Worm (Caenorhabditis elegans): ENCODE results near the gene R02E4.1.

The R02E4.1 gene

ce11 chrX:4104435-4104834, at the start of gene R02E4.1:
TSS of gene R02E4.1 (minus strand) at chrX:4104535.
- TF ChIP-seq dao-5 (tag; optimal IDR thresholded peaks at IDR 0.05) = no peak
- no peak for TF ChIP-seq W03F9.2 (tag; optimal IDR thresholded peaks at IDR 0.05)
- TF ChIP-seq him-1 (tag; optimal IDR thresholded peaks at IDR 0.05) = no peak

- no peak for TF ChIP-seq W03F9.2 (tag; optimal IDR thresholded peaks at IDR 0.05)
- TF ChIP-seq dao-5 (tag; optimal IDR thresholded peaks at IDR 0.05) = no peak
- TF ChIP-seq him-1 (tag; optimal IDR thresholded peaks at IDR 0.05) = no peak
Observed at ce11 chrX:4153343-4153742, 49.0 kb upstream of the R02E4.1 start, which contains the start of gene nck-1. TSS of gene nck-1 (minus strand) at chrX:4153443.

- TF ChIP-seq him-1 (tag; optimal IDR thresholded peaks at IDR 0.05) (peak; percentile 35), dao-5 (tag; optimal IDR thresholded peaks at IDR 0.05) (no peak), W03F9.2 (tag; optimal IDR thresholded peaks at IDR 0.05) (no peak)
Observed at ce11 chrX:4151206-4151605, 46.9 kb upstream of the R02E4.1 start.

ce11 chrX:4148449-4149031, 44.2 kb upstream of the R02E4.1 start:
- TF ChIP-seq dao-5 (tag; optimal IDR thresholded peaks at IDR 0.05) (no peak), him-1 (tag; optimal IDR thresholded peaks at IDR 0.05) (no peak), W03F9.2 (tag; optimal IDR thresholded peaks at IDR 0.05) (no peak)

ce11 chrX:4147600-4148448, 43.5 kb upstream of the R02E4.1 start:
- TF ChIP-seq dao-5 (tag; optimal IDR thresholded peaks at IDR 0.05) (no peak), him-1 (tag; optimal IDR thresholded peaks at IDR 0.05) (peak; percentile 20), W03F9.2 (tag; optimal IDR thresholded peaks at IDR 0.05) (peak; percentile 14)

DNA sequence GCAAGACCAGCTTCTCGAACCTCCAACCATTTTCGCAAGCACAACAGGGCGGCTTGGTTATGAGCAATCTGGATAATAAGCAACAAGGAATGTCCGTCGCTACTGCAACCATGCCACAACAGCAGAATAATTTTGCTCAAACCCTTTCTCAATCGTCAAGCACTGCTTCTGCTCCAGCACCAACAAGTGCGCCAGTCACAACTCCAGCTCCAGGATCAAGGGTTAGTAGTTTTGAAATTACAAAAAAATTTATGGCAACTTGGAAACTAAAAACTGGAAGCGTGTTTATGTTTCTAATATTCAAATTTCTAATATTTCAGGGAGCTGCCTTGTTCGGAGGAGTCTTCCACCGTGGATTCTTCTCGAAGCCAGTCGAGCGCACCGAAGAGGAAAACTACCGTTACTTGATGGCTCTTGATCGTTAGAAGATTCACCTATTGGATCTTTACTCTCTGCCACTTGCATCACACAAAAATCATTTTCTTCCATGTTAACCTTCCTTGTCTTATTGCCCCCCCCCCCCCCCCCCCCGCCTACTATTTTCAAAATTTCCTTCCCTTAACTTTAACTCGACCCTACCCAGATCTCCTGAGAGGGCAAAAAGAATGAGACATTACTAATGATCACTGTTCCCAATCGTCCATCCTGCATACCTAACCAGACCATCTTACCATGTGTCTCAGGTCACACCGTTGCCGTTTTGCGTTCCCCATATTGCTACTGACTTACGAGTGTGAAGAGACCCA, 42.6 kb upstream of the R02E4.1 start:
- TF ChIP-seq him-1 (tag; optimal IDR thresholded peaks at IDR 0.05) (no peak), dao-5 (tag; optimal IDR thresholded peaks at IDR 0.05) (no peak), W03F9.2 (tag; optimal IDR thresholded peaks at IDR 0.05) (no peak)

DNA sequence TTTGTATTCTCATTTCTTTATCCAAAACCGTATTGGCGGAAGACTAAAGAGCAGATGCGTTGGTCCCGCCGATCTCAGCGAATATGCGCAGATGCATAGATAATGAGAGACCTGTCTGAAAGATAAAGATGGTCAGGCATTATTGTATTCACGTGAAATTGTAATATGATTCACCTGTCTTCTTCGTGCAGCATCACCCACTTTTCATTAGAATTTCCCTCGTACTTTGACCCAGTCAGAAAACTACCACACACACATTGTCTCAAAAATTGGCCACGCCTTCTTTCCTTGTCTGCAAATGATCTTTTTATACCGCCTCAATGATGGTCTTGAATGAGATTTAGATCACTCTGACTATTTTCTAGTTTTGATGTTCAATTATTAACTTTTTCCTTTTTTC, 41.7 kb upstream of the R02E4.1 start:
- no peak for TF ChIP-seq dao-5 (tag; optimal IDR thresholded peaks at IDR 0.05)
- no peak for TF ChIP-seq W03F9.2 (tag; optimal IDR thresholded peaks at IDR 0.05)
- no peak for TF ChIP-seq him-1 (tag; optimal IDR thresholded peaks at IDR 0.05)

- TF ChIP-seq W03F9.2 (tag; optimal IDR thresholded peaks at IDR 0.05) = no peak
- peak; percentile 50 for TF ChIP-seq dao-5 (tag; optimal IDR thresholded peaks at IDR 0.05)
- peak; percentile 82 for TF ChIP-seq him-1 (tag; optimal IDR thresholded peaks at IDR 0.05)
Observed at ce11 chrX:4145051-4145826, 40.9 kb upstream of the R02E4.1 start.

DNA sequence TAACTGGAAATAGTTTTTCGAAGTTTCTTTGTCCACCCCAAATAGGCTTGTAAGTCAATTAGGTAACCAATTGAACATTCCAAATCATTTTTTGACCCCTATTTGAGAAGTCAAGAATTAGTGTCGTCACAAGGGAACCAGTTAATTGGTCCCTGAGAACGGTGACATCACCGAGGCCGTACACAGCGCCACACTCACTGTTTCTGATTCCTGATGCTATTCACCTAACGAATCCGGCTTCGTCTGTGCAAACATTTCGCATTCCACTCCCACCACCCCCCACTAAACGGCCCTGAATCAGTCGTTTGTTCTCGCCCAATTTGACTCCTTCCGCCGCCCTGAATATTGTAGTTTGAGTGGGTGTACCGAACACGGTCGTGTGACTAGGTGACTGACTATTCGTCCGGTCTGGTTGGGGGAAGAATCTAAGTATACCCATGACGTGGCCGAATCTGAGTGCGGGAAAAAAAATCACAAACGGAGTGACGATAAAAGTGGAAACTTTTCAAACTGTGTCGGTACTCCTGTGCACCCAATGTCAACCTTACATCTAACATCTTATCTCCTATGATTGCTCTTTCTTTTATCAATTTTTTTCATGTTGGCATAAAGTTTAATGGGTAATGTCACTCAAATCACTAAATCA, 39.9 kb upstream of the R02E4.1 start:
- no peak for TF ChIP-seq W03F9.2 (tag; optimal IDR thresholded peaks at IDR 0.05)
- TF ChIP-seq him-1 (tag; optimal IDR thresholded peaks at IDR 0.05) = no peak
- no peak for TF ChIP-seq dao-5 (tag; optimal IDR thresholded peaks at IDR 0.05)

ce11 chrX:4143260-4144018, 39.1 kb upstream of the R02E4.1 start:
- TF ChIP-seq him-1 (tag; optimal IDR thresholded peaks at IDR 0.05) (no peak), dao-5 (tag; optimal IDR thresholded peaks at IDR 0.05) (no peak), W03F9.2 (tag; optimal IDR thresholded peaks at IDR 0.05) (no peak)

ce11 chrX:4142648-4143259, 38.4 kb upstream of the R02E4.1 start:
- no peak for TF ChIP-seq dao-5 (tag; optimal IDR thresholded peaks at IDR 0.05)
- TF ChIP-seq him-1 (tag; optimal IDR thresholded peaks at IDR 0.05) = no peak
- no peak for TF ChIP-seq W03F9.2 (tag; optimal IDR thresholded peaks at IDR 0.05)

DNA sequence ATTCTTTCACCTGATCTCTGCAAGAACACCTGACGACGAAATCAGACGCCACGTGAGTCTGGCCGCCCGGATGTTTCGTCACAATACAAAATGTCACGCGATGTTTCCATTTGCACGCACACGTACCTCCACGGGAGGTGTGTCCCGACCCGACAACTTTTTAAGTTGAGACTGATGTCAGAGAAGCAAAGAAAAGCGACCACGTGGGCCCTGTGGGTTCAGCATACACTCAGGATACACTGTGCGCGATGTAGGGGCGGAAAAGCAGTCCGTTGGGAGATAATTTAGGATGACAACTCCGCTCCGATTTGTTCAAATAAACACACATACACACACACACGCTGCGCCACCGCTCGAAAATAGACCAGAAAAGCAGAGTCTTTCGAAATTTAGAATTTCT, 37.9 kb upstream of the R02E4.1 start:
- no peak for TF ChIP-seq him-1 (tag; optimal IDR thresholded peaks at IDR 0.05)
- no peak for TF ChIP-seq dao-5 (tag; optimal IDR thresholded peaks at IDR 0.05)
- no peak for TF ChIP-seq W03F9.2 (tag; optimal IDR thresholded peaks at IDR 0.05)
